Fruit fly (Drosophila melanogaster) whole organism, embryonic: ENCODE results near the gene Fst.
A peak's percentile ranks its signal among the peaks of the same experiment; 100 is the strongest.

Experiments
- Atf6 ChIP-seq: fragments of 200-800 bp; sonication (Bioruptor generic); IDR thresholded peaks from 2 replicates; pipeline ENCODE4 v1.3.6; 2022; ENCODE audit warnings: missing biosample characterization, missing genetic modification characterization
- BEAF-32 ChIP-seq: fragments of 200-800 bp; sonication (Bioruptor generic); optimal IDR thresholded peaks from 3 replicates; lab custom pipeline; 2017; ENCODE audit warnings: missing biosample characterization, missing genetic modification characterization, mild to moderate bottlenecking, moderate library complexity, missing genetic modification reagents
- Bdp1 ChIP-seq: fragments of 200-800 bp; sonication (Bioruptor generic); optimal IDR thresholded peaks from 3 replicates; lab custom pipeline; 2016; ENCODE audit warnings: missing biosample characterization, missing genetic modification characterization
- CG10147 ChIP-seq: fragments of 200-800 bp; sonication (Bioruptor generic); optimal IDR thresholded peaks from 2 replicates; lab custom pipeline; 2019; ENCODE audit warnings: missing biosample characterization, mild to moderate bottlenecking, missing genetic modification characterization, moderate library complexity
- CG10209 ChIP-seq: fragments of 200-800 bp; sonication (Bioruptor generic); optimal IDR thresholded peaks from 3 replicates; lab custom pipeline; 2017; ENCODE audit warnings: missing biosample characterization, mild to moderate bottlenecking, missing genetic modification characterization, missing genetic modification reagents
- CG10366 ChIP-seq: fragments of 200-800 bp; sonication (Bioruptor generic); IDR thresholded peaks from 2 replicates; pipeline ENCODE4 v1.3.6; 2022; ENCODE audit warnings: missing biosample characterization, missing genetic modification characterization
- CG10431 ChIP-seq: fragments of 200-800 bp; sonication (Bioruptor generic); optimal IDR thresholded peaks from 3 replicates; lab custom pipeline; 2018; ENCODE audit warnings: missing biosample characterization, mild to moderate bottlenecking, missing genetic modification characterization
- CG11456 ChIP-seq: fragments of 200-800 bp; sonication (Bioruptor generic); IDR thresholded peaks from 3 replicates; pipeline ENCODE4 v1.3.6; 2022; ENCODE audit warnings: missing biosample characterization, missing genetic modification characterization
- CG11504 ChIP-seq: fragments of 200-800 bp; sonication (Bioruptor generic); optimal IDR thresholded peaks from 3 replicates; lab custom pipeline; 2019; ENCODE audit warnings: missing biosample characterization, mild to moderate bottlenecking, missing genetic modification characterization, moderate library complexity
- CG12155 ChIP-seq: fragments of 200-800 bp; sonication (Bioruptor generic); optimal IDR thresholded peaks from 3 replicates; lab custom pipeline; 2016; ENCODE audit warnings: missing biosample characterization, missing genetic modification characterization
- CG13287 ChIP-seq: fragments of 200-800 bp; sonication (Bioruptor generic); IDR thresholded peaks from 2 replicates; pipeline ENCODE4 v1.3.6; 2022; ENCODE audit warnings: missing biosample characterization, missing genetic modification characterization; ENCODE audit not compliant: partially characterized antibody
- CG13894 ChIP-seq: fragments of 200-800 bp; sonication (Bioruptor generic); optimal IDR thresholded peaks from 3 replicates; lab custom pipeline; 2018; ENCODE audit warnings: missing biosample characterization, mild to moderate bottlenecking, missing genetic modification characterization, moderate library complexity
- CG15011 ChIP-seq: fragments of 200-800 bp; sonication (Bioruptor generic); optimal IDR thresholded peaks from 3 replicates; lab custom pipeline; 2018; ENCODE audit warnings: missing biosample characterization, mild to moderate bottlenecking, missing genetic modification characterization
- CG15269 ChIP-seq: fragments of 200-800 bp; sonication (Bioruptor generic); optimal IDR thresholded peaks from 2 replicates; lab custom pipeline; 2018; ENCODE audit warnings: missing biosample characterization, mild to moderate bottlenecking, missing genetic modification characterization, moderate library complexity
- CG16779 ChIP-seq: fragments of 200-800 bp; sonication (Bioruptor generic); IDR thresholded peaks from 2 replicates; pipeline ENCODE4 v1.3.6; 2022; ENCODE audit warnings: missing biosample characterization, missing genetic modification characterization
- CG16813 ChIP-seq: fragments of 200-800 bp; sonication (Bioruptor generic); IDR thresholded peaks from 3 replicates; pipeline ENCODE4 v1.3.6; 2022; ENCODE audit warnings: missing biosample characterization, missing genetic modification characterization; ENCODE audit not compliant: partially characterized antibody
- CG3281 ChIP-seq: fragments of 200-800 bp; sonication (Bioruptor generic); optimal IDR thresholded peaks from 3 replicates; lab custom pipeline; 2017; ENCODE audit warnings: missing biosample characterization, mild to moderate bottlenecking, missing genetic modification characterization
- CG33213 ChIP-seq: fragments of 200-800 bp; sonication (Bioruptor generic); optimal IDR thresholded peaks from 3 replicates; lab custom pipeline; 2016; ENCODE audit warnings: missing biosample characterization, missing genetic modification characterization
- CG3995 ChIP-seq: fragments of 200-800 bp; sonication (Bioruptor generic); optimal IDR thresholded peaks from 3 replicates; lab custom pipeline; 2016; ENCODE audit warnings: missing biosample characterization, missing genetic modification characterization
- CG9932 ChIP-seq: fragments of 200-800 bp; sonication (Bioruptor generic); IDR thresholded peaks from 2 replicates; pipeline ENCODE4 v1.3.6; 2022; ENCODE audit warnings: missing biosample characterization, missing genetic modification characterization
- CTCF ChIP-seq: fragments of 200-800 bp; sonication (Bioruptor generic); optimal IDR thresholded peaks from 2 replicates; lab custom pipeline; 2017; ENCODE audit warnings: missing biosample characterization, mild to moderate bottlenecking, missing genetic modification characterization, moderate library complexity
- Dfd ChIP-seq, 2 experiments: fragments of >200 bp; optimal IDR thresholded peaks; 2 replicates each; lab custom pipeline; 2017; ENCODE audit warnings: missing biosample characterization in 2 of 2, missing genetic modification characterization in 2 of 2
- Dip3 ChIP-seq: fragments of 200-800 bp; sonication (Bioruptor generic); optimal IDR thresholded peaks from 3 replicates; lab custom pipeline; 2016; ENCODE audit warnings: missing biosample characterization, missing genetic modification characterization
- ERR ChIP-seq: fragments of 200-800 bp; sonication (Bioruptor generic); optimal IDR thresholded peaks from 2 replicates; lab custom pipeline; 2016; ENCODE audit warnings: missing biosample characterization, missing genetic modification characterization
- Eip74EF ChIP-seq, 2 experiments: fragments of 200-800 bp in 1 of 2; fragments of >200 bp in 1 of 2; sonication (Bioruptor generic) in 1 of 2; optimal IDR thresholded peaks; 2 replicates each; lab custom pipeline; 2017 to 2019; ENCODE audit warnings: missing biosample characterization in 2 of 2, missing genetic modification characterization in 2 of 2, mild to moderate bottlenecking in 1 of 2, moderate library complexity in 1 of 2
- Gug ChIP-seq: fragments of 200-800 bp; sonication (Bioruptor generic); IDR thresholded peaks from 4 replicates; pipeline ENCODE4 v1.3.6; 2022; ENCODE audit warnings: missing biosample characterization, missing genetic modification characterization
- Hmr ChIP-seq: fragments of 200-800 bp; sonication (Bioruptor generic); optimal IDR thresholded peaks from 3 replicates; lab custom pipeline; 2017; ENCODE audit warnings: mild to moderate bottlenecking, missing biosample characterization, missing genetic modification reagents, missing genetic modification characterization
- Hr39 ChIP-seq: fragments of >200 bp; optimal IDR thresholded peaks from 2 replicates; lab custom pipeline; 2017
- Hsf ChIP-seq: fragments of 200-800 bp; sonication (Bioruptor generic); optimal IDR thresholded peaks from 3 replicates; lab custom pipeline; 2016; ENCODE audit warnings: missing biosample characterization, missing genetic modification characterization
- NC2α ChIP-seq: fragments of 200-800 bp; sonication (Bioruptor generic); optimal IDR thresholded peaks from 2 replicates; lab custom pipeline; 2016; ENCODE audit warnings: missing biosample characterization, missing genetic modification characterization
- NC2β ChIP-seq: fragments of 200-800 bp; sonication (Bioruptor generic); optimal IDR thresholded peaks from 2 replicates; lab custom pipeline; 2016; ENCODE audit warnings: missing biosample characterization, missing genetic modification characterization
- NfI ChIP-seq: fragments of 200-800 bp; sonication (Bioruptor generic); optimal IDR thresholded peaks from 3 replicates; lab custom pipeline; 2018; ENCODE audit warnings: missing biosample characterization, mild to moderate bottlenecking, missing genetic modification characterization, moderate library complexity
- Stat92E ChIP-seq, 3 experiments: fragments of >200 bp in 2 of 3; fragments of 200-800 bp in 1 of 3; sonication (Bioruptor generic) in 1 of 3; optimal IDR thresholded peaks; 2 replicates each; lab custom pipeline; 2017 to 2019; ENCODE audit warnings: missing biosample characterization in 3 of 3, missing genetic modification characterization in 3 of 3, mild to moderate bottlenecking in 1 of 3, moderate library complexity in 1 of 3
- cas ChIP-seq: fragments of 200-800 bp; sonication (Bioruptor generic); IDR thresholded peaks from 2 replicates; pipeline ENCODE4 v1.3.6; 2022; ENCODE audit warnings: missing biosample characterization, missing genetic modification characterization
- chm ChIP-seq: fragments of 200-800 bp; sonication (Bioruptor generic); IDR thresholded peaks from 2 replicates; pipeline ENCODE4 v1.3.6; 2022; ENCODE audit warnings: missing biosample characterization, missing genetic modification characterization
- ci ChIP-seq: fragments of 200-800 bp; sonication (Bioruptor generic); IDR thresholded peaks from 3 replicates; pipeline ENCODE4 v1.3.6; 2022; ENCODE audit warnings: missing biosample characterization, missing genetic modification characterization
- croc ChIP-seq: fragments of 200-800 bp; sonication (Bioruptor generic); conservative IDR thresholded peaks from 3 replicates; pipeline ENCODE4 v1.3.6; 2022; ENCODE audit warnings: missing biosample characterization, missing genetic modification characterization
- dysf ChIP-seq: fragments of 200-800 bp; sonication (Bioruptor generic); IDR thresholded peaks from 3 replicates; pipeline ENCODE4 v1.3.6; 2022; ENCODE audit warnings: missing biosample characterization, missing genetic modification characterization
- gsb ChIP-seq: fragments of 200-800 bp; sonication (Bioruptor generic); IDR thresholded peaks from 2 replicates; pipeline ENCODE4 v1.3.6; 2022; ENCODE audit warnings: missing biosample characterization, missing genetic modification characterization
- her ChIP-seq: fragments of 200-800 bp; sonication (Bioruptor generic); optimal IDR thresholded peaks from 2 replicates; lab custom pipeline; 2016; ENCODE audit warnings: missing biosample characterization, missing genetic modification characterization
- jing ChIP-seq: fragments of 200-800 bp; sonication (Bioruptor generic); optimal IDR thresholded peaks from 2 replicates; lab custom pipeline; 2018; ENCODE audit warnings: missing biosample characterization, mild to moderate bottlenecking, missing genetic modification characterization
- kay ChIP-seq: fragments of 200-800 bp; sonication (Bioruptor generic); optimal IDR thresholded peaks from 2 replicates; lab custom pipeline; 2016; ENCODE audit warnings: missing biosample characterization, missing genetic modification characterization
- kni ChIP-seq: fragments of 200-800 bp; sonication (Bioruptor generic); optimal IDR thresholded peaks from 3 replicates; lab custom pipeline; 2017; ENCODE audit warnings: mild to moderate bottlenecking, missing biosample characterization, missing genetic modification reagents, missing genetic modification characterization
- lbe ChIP-seq: fragments of 200-800 bp; sonication (Bioruptor generic); optimal IDR thresholded peaks from 2 replicates; lab custom pipeline; 2016; ENCODE audit warnings: missing biosample characterization, mild to moderate bottlenecking, missing genetic modification characterization
- lilli ChIP-seq: fragments of 200-800 bp; sonication (Bioruptor generic); optimal IDR thresholded peaks from 3 replicates; lab custom pipeline; 2016; ENCODE audit warnings: missing biosample characterization, missing genetic modification characterization
- mirr ChIP-seq: fragments of 200-800 bp; sonication (Bioruptor generic); optimal IDR thresholded peaks from 3 replicates; lab custom pipeline; 2018; ENCODE audit warnings: missing biosample characterization, mild to moderate bottlenecking, missing genetic modification characterization
- nerfin-1 ChIP-seq: fragments of 200-800 bp; sonication (Bioruptor generic); optimal IDR thresholded peaks from 3 replicates; lab custom pipeline; 2019; ENCODE audit warnings: missing biosample characterization, mild to moderate bottlenecking, missing genetic modification characterization, moderate library complexity
- psq ChIP-seq: fragments of 200-800 bp; sonication (Bioruptor generic); optimal IDR thresholded peaks from 2 replicates; lab custom pipeline; 2017; ENCODE audit warnings: missing biosample characterization, missing genetic modification characterization
- shn ChIP-seq: fragments of 200-800 bp; sonication (Bioruptor generic); optimal IDR thresholded peaks from 3 replicates; lab custom pipeline; 2016; ENCODE audit warnings: missing biosample characterization, missing genetic modification characterization
- sima ChIP-seq: fragments of 200-800 bp; sonication (Bioruptor generic); optimal IDR thresholded peaks from 2 replicates; lab custom pipeline; 2016; ENCODE audit warnings: missing biosample characterization, missing genetic modification characterization
- tap ChIP-seq: fragments of 200-800 bp; optimal IDR thresholded peaks from 3 replicates; lab custom pipeline; 2019; ENCODE audit warnings: missing biosample characterization, mild to moderate bottlenecking, missing genetic modification characterization, moderate library complexity
- usp ChIP-seq: fragments of >200 bp; optimal IDR thresholded peaks from 2 replicates; lab custom pipeline; 2017; ENCODE audit warnings: missing biosample characterization, missing genetic modification characterization

Gene Fst

dm6 chr3R:9630633-9631095 lies 15.3 kb downstream of the Fst start, which contains the start of gene Calr (continued):
- TF ChIP-seq sima (GFP tag; lab: Kevin White, UChicago) (peak; percentile 15), CG10209 (GFP tag; lab: Kevin White, UChicago) (peak; percentile 11), CG10431 (GFP tag; lab: Kevin White, UChicago) (no peak), CG10147 (GFP tag; lab: Kevin White, UChicago) (no peak), Hr39 (lab: Kevin White, UChicago) (no peak), cas (no peak), Atf6 (GFP tag; lab: Robert Waterston, UW) (no peak), CG11456 (GFP tag; lab: Robert Waterston, UW) (no peak), Dfd (GFP tag; optimal IDR thresholded peaks at IDR 0.05; lab: Kevin White, UChicago) (no peak), Dip3 (GFP tag; lab: Kevin White, UChicago) (peak; percentile 66), Hsf (GFP tag; lab: Kevin White, UChicago) (no peak), CG15011 (GFP tag; lab: Kevin White, UChicago) (no peak), CG3995 (GFP tag; lab: Kevin White, UChicago) (peak; percentile 32), kay (peak; percentile 29), tap (tag; lab: Kevin White, UChicago) (no peak), CTCF (peak; percentile 41), CG16779 (GFP tag; lab: Robert Waterston, UW) (no peak), usp (GFP tag; lab: Kevin White, UChicago) (no peak), CG13287 (GFP tag; lab: Robert Waterston, UW) (no peak), shn (GFP tag; lab: Kevin White, UChicago) (peak; percentile 43), chm (GFP tag; lab: Robert Waterston, UW) (no peak), psq (GFP tag; lab: Kevin White, UChicago) (no peak), CG3281 (GFP tag; lab: Kevin White, UChicago) (peak; percentile 43), CG16813 (no peak), CG11504 (tag; lab: Kevin White, UChicago) (no peak), Eip74EF (GFP tag; optimal IDR thresholded peaks at IDR 0.05; lab: Kevin White, UChicago) (no peak), lbe (GFP tag; lab: Kevin White, UChicago) (peak; percentile 60), mirr (GFP tag; lab: Kevin White, UChicago) (peak; percentile 77), Gug (GFP tag; lab: Robert Waterston, UW) (no peak), croc (no peak), CG15269 (tag; lab: Kevin White, UChicago) (no peak), Hmr (GFP tag; lab: Kevin White, UChicago) (peak; percentile 72), NC2α (peak; percentile 18), gsb (GFP tag; lab: Robert Waterston, UW) (no peak), ci (no peak), CG12155 (GFP tag; lab: Kevin White, UChicago) (no peak), CG13894 (tag; lab: Kevin White, UChicago) (peak; percentile 55), kni (GFP tag; lab: Kevin White, UChicago) (peak; percentile 61), nerfin-1 (tag; lab: Kevin White, UChicago) (peak; percentile 59), CG33213 (GFP tag; lab: Kevin White, UChicago) (peak; percentile 50), CG10366 (GFP tag; lab: Robert Waterston, UW) (no peak), NfI (GFP tag; lab: Kevin White, UChicago) (peak; percentile 58), BEAF-32 (GFP tag; lab: Kevin White, UChicago) (peak; percentile 78), Bdp1 (GFP tag; lab: Kevin White, UChicago) (peak; percentile 34), her (peak; percentile 55), CG9932 (GFP tag; lab: Robert Waterston, UW) (no peak), NC2β (GFP tag; lab: Kevin White, UChicago) (peak; percentile 52), ERR (GFP tag; lab: Kevin White, UChicago) (peak; percentile 31), dysf (GFP tag; lab: Robert Waterston, UW) (no peak), lilli (GFP tag; lab: Kevin White, UChicago) (peak; percentile 68), Stat92E (GFP tag; optimal IDR thresholded peaks at IDR 0.05; lab: Kevin White, UChicago) (peak in 1 of 3 experiments; percentile 61), jing (GFP tag; lab: Kevin White, UChicago) (peak; percentile 12)
